Worm (Caenorhabditis elegans) whole organism, L2 larva: ENCODE measurements around the gene lgc-38.

Experiments used
- Y55F3AM.14 ChIP-seq: fragments of 200-800 bp; sonication (Bioruptor generic); optimal IDR thresholded peaks from 2 replicates; lab custom pipeline; 2018; ENCODE audit warnings: mild to moderate bottlenecking, missing genetic modification characterization, missing compliant biosample characterization
- ama-1 ChIP-seq: fragments of 150-350 bp; optimal IDR thresholded peaks from 2 replicates; lab custom pipeline; 2018; ENCODE audit warnings: inconsistent platforms
- ceh-82 ChIP-seq: fragments of 150-350 bp; optimal IDR thresholded peaks from 2 replicates; lab custom pipeline; 2014; ENCODE audit warnings: missing biosample characterization, missing genetic modification characterization
- elt-3 ChIP-seq: sonication (generic microtip); optimal IDR thresholded peaks from 2 replicates; lab custom pipeline; 2017; ENCODE audit warnings: missing biosample characterization, missing genetic modification characterization
- lin-39 ChIP-seq: fragments of 150-350 bp; optimal IDR thresholded peaks from 2 replicates; lab custom pipeline; 2014; ENCODE audit warnings: missing biosample characterization, missing genetic modification reagents, missing genetic modification characterization
- lsy-2 ChIP-seq, 2 experiments: fragments of 150-350 bp in 1 of 2; sonication (generic microtip) in 1 of 2; optimal IDR thresholded peaks; 2 replicates each; lab custom pipeline; 2014 to 2017; ENCODE audit warnings: missing biosample characterization in 2 of 2, missing genetic modification characterization in 2 of 2
- mdl-1 ChIP-seq, 2 experiments: fragments of 150-350 bp in 1 of 2; sonication (generic microtip) in 1 of 2; optimal IDR thresholded peaks; 2 replicates each; lab custom pipeline; 2017; ENCODE audit warnings: missing biosample characterization in 2 of 2, missing genetic modification characterization in 2 of 2
- nhr-11 ChIP-seq: fragments of 150-350 bp; optimal IDR thresholded peaks from 2 replicates; lab custom pipeline; 2014; ENCODE audit warnings: missing biosample characterization, missing genetic modification characterization
- nhr-77 ChIP-seq: fragments of 150-350 bp; optimal IDR thresholded peaks from 2 replicates; lab custom pipeline; 2014; ENCODE audit warnings: missing biosample characterization, missing genetic modification characterization
- unc-62 ChIP-seq: fragments of 150-350 bp; optimal IDR thresholded peaks from 2 replicates; lab custom pipeline; 2014; ENCODE audit warnings: missing biosample characterization, missing genetic modification reagents, missing genetic modification characterization
- ztf-11 ChIP-seq: sonication (generic microtip); optimal IDR thresholded peaks from 2 replicates; lab custom pipeline; 2017; ENCODE audit warnings: missing biosample characterization, missing genetic modification characterization

- no peak for TF ChIP-seq mdl-1 (tag; optimal IDR thresholded peaks at IDR 0.05; lab: Kevin White, UChicago)
- no peak for TF ChIP-seq unc-62 (GFP tag; lab: Kevin White, UChicago)
- TF ChIP-seq nhr-11 (tag; lab: Kevin White, UChicago) = no peak
- TF ChIP-seq lsy-2 (tag; optimal IDR thresholded peaks at IDR 0.05; lab: Kevin White, UChicago) = no peak
- no peak for TF ChIP-seq lin-39 (tag; lab: Kevin White, UChicago)
- TF ChIP-seq nhr-77 (tag; lab: Kevin White, UChicago) = no peak
- no peak for TF ChIP-seq Y55F3AM.14
- TF ChIP-seq ceh-82 (tag; lab: Kevin White, UChicago) = no peak
- no peak for TF ChIP-seq ama-1
- no peak for TF ChIP-seq ztf-11
- no peak for TF ChIP-seq elt-3
Measured at ce11 chrIII:6969090-6969489, 39.8 kb upstream of the lgc-38 start, which contains the start of gene F31E3.12.
